Fruit fly (Drosophila melanogaster) whole organism, embryonic: ENCODE results near the gene pxb.
A peak's percentile ranks its signal among the peaks of the same experiment; 100 is the strongest.

Source experiments
- Ada2b ChIP-seq: fragments of 200-800 bp; sonication (Bioruptor generic); IDR thresholded peaks from 2 replicates; pipeline ENCODE4 v1.3.6; 2022; ENCODE audit warnings: missing biosample characterization, missing genetic modification characterization
- B-H2 ChIP-seq: fragments of 200-800 bp; sonication (Bioruptor generic); optimal IDR thresholded peaks from 2 replicates; lab custom pipeline; 2018; ENCODE audit warnings: missing biosample characterization, mild to moderate bottlenecking, missing genetic modification characterization
- CG10366 ChIP-seq: fragments of 200-800 bp; sonication (Bioruptor generic); IDR thresholded peaks from 2 replicates; pipeline ENCODE4 v1.3.6; 2022; ENCODE audit warnings: missing biosample characterization, missing genetic modification characterization
- CG10959 ChIP-seq: fragments of 200-800 bp; sonication (Bioruptor generic); IDR thresholded peaks from 2 replicates; pipeline ENCODE4 v1.3.6; 2022; ENCODE audit warnings: missing biosample characterization, missing genetic modification characterization
- CG11504 ChIP-seq: fragments of 200-800 bp; sonication (Bioruptor generic); optimal IDR thresholded peaks from 3 replicates; lab custom pipeline; 2019; ENCODE audit warnings: missing biosample characterization, mild to moderate bottlenecking, missing genetic modification characterization, moderate library complexity
- CG11560 ChIP-seq: fragments of 200-800 bp; sonication (Bioruptor generic); IDR thresholded peaks from 3 replicates; pipeline ENCODE4 v1.3.6; 2022; ENCODE audit warnings: missing biosample characterization, missing genetic modification characterization
- CG12071 ChIP-seq: fragments of 200-800 bp; sonication (Bioruptor generic); optimal IDR thresholded peaks from 3 replicates; lab custom pipeline; 2018; ENCODE audit warnings: missing biosample characterization, mild to moderate bottlenecking, missing genetic modification characterization
- CG15011 ChIP-seq: fragments of 200-800 bp; sonication (Bioruptor generic); optimal IDR thresholded peaks from 3 replicates; lab custom pipeline; 2018; ENCODE audit warnings: missing biosample characterization, mild to moderate bottlenecking, missing genetic modification characterization
- CG15073 ChIP-seq: fragments of 200-800 bp; sonication (Bioruptor generic); optimal IDR thresholded peaks from 2 replicates; lab custom pipeline; 2016; ENCODE audit warnings: missing biosample characterization, missing genetic modification characterization
- CG30403 ChIP-seq: fragments of 200-800 bp; sonication (Bioruptor generic); optimal IDR thresholded peaks from 3 replicates; lab custom pipeline; 2016; ENCODE audit warnings: missing biosample characterization, missing genetic modification characterization
- CG3281 ChIP-seq: fragments of 200-800 bp; sonication (Bioruptor generic); optimal IDR thresholded peaks from 3 replicates; lab custom pipeline; 2017; ENCODE audit warnings: missing biosample characterization, mild to moderate bottlenecking, missing genetic modification characterization
- CG3838 ChIP-seq: fragments of 200-800 bp; sonication (Bioruptor generic); optimal IDR thresholded peaks from 3 replicates; lab custom pipeline; 2016; ENCODE audit warnings: missing biosample characterization, missing genetic modification characterization
- CG4282 ChIP-seq: fragments of 200-800 bp; sonication (Bioruptor generic); optimal IDR thresholded peaks from 2 replicates; lab custom pipeline; 2016; ENCODE audit warnings: missing biosample characterization, missing genetic modification characterization
- CG6791 ChIP-seq: fragments of 200-800 bp; sonication (Bioruptor generic); IDR thresholded peaks from 3 replicates; pipeline ENCODE4 v1.3.6; 2022; ENCODE audit warnings: missing biosample characterization, missing genetic modification characterization; ENCODE audit not compliant: partially characterized antibody
- CG7745 ChIP-seq: fragments of 200-800 bp; sonication (Bioruptor generic); optimal IDR thresholded peaks from 2 replicates; lab custom pipeline; 2018; ENCODE audit warnings: missing biosample characterization, mild to moderate bottlenecking, missing genetic modification characterization, moderate library complexity
- CG7839 ChIP-seq: fragments of 200-800 bp; sonication (Bioruptor generic); optimal IDR thresholded peaks from 3 replicates; lab custom pipeline; 2018; ENCODE audit warnings: missing biosample characterization, mild to moderate bottlenecking, missing genetic modification characterization, moderate library complexity
- CG7987 ChIP-seq: fragments of 200-800 bp; sonication (Bioruptor generic); optimal IDR thresholded peaks from 2 replicates; lab custom pipeline; 2018; ENCODE audit warnings: missing biosample characterization, mild to moderate bottlenecking, missing genetic modification characterization, moderate library complexity
- CG9437 ChIP-seq: fragments of 200-800 bp; sonication (Bioruptor generic); optimal IDR thresholded peaks from 2 replicates; lab custom pipeline; 2018; ENCODE audit warnings: missing biosample characterization, mild to moderate bottlenecking, missing genetic modification characterization
- CHES-1-like ChIP-seq: fragments of 200-800 bp; sonication (Bioruptor generic); optimal IDR thresholded peaks from 2 replicates; lab custom pipeline; 2016; ENCODE audit warnings: missing biosample characterization, missing genetic modification characterization
- D19A ChIP-seq: fragments of 200-800 bp; optimal IDR thresholded peaks from 3 replicates; lab custom pipeline; 2019; ENCODE audit warnings: missing biosample characterization, mild to moderate bottlenecking, missing genetic modification characterization, moderate library complexity
- D19B ChIP-seq: fragments of 200-800 bp; sonication (Bioruptor generic); optimal IDR thresholded peaks from 2 replicates; lab custom pipeline; 2017; ENCODE audit warnings: missing biosample characterization, mild to moderate bottlenecking, missing genetic modification characterization
- Drgx ChIP-seq: fragments of 200-800 bp; sonication (Bioruptor generic); IDR thresholded peaks from 2 replicates; pipeline ENCODE4 v1.3.6; 2022; ENCODE audit warnings: missing biosample characterization, missing genetic modification characterization
- ERR ChIP-seq: fragments of 200-800 bp; sonication (Bioruptor generic); optimal IDR thresholded peaks from 2 replicates; lab custom pipeline; 2016; ENCODE audit warnings: missing biosample characterization, missing genetic modification characterization
- GATAe ChIP-seq: fragments of 200-800 bp; sonication (Bioruptor generic); conservative IDR thresholded peaks from 2 replicates; pipeline ENCODE4 v1.3.6; 2022; ENCODE audit warnings: missing biosample characterization, missing genetic modification characterization
- H15 ChIP-seq: fragments of 200-800 bp; sonication (Bioruptor generic); IDR thresholded peaks from 3 replicates; pipeline ENCODE4 v1.3.6; 2022; ENCODE audit warnings: missing biosample characterization, missing genetic modification characterization
- HLH4C ChIP-seq: fragments of 200-800 bp; sonication (Bioruptor generic); IDR thresholded peaks from 3 replicates; pipeline ENCODE4 v1.3.6; 2022; ENCODE audit warnings: missing biosample characterization, missing genetic modification characterization; ENCODE audit not compliant: partially characterized antibody
- HmgD ChIP-seq: fragments of 200-800 bp; sonication (Bioruptor generic); optimal IDR thresholded peaks from 3 replicates; lab custom pipeline; 2016; ENCODE audit warnings: missing biosample characterization, missing genetic modification characterization
- HmgZ ChIP-seq: fragments of 200-800 bp; sonication (Bioruptor generic); optimal IDR thresholded peaks from 2 replicates; lab custom pipeline; 2018; ENCODE audit warnings: missing biosample characterization, mild to moderate bottlenecking, missing genetic modification characterization
- Hr3 ChIP-seq: fragments of 200-800 bp; sonication (Bioruptor generic); optimal IDR thresholded peaks from 3 replicates; lab custom pipeline; 2016; ENCODE audit warnings: missing biosample characterization, missing genetic modification characterization
- Med ChIP-seq: fragments of 200-800 bp; sonication (Bioruptor generic); peaks from one replicate; lab custom pipeline; 2016; ENCODE audit warnings: missing biosample characterization, missing genetic modification characterization, mild to moderate bottlenecking, inconsistent platforms, moderate library complexity
- Rfx ChIP-seq: fragments of 200-800 bp; sonication (Bioruptor generic); IDR thresholded peaks from 2 replicates; pipeline ENCODE4 v1.3.6; 2022; ENCODE audit warnings: missing biosample characterization, missing genetic modification characterization
- Six4 ChIP-seq: fragments of 200-800 bp; sonication (Bioruptor generic); optimal IDR thresholded peaks from 2 replicates; lab custom pipeline; 2016; ENCODE audit warnings: missing biosample characterization, missing genetic modification characterization
- Sox100B ChIP-seq: fragments of 200-800 bp; sonication (Bioruptor generic); optimal IDR thresholded peaks from 3 replicates; lab custom pipeline; 2018; ENCODE audit warnings: missing biosample characterization, mild to moderate bottlenecking, missing genetic modification characterization
- Ssrp ChIP-seq: fragments of 200-800 bp; sonication (Bioruptor generic); optimal IDR thresholded peaks from 2 replicates; lab custom pipeline; 2018; ENCODE audit warnings: missing biosample characterization, mild to moderate bottlenecking, missing genetic modification characterization, moderate library complexity
- Stat92E ChIP-seq, 3 experiments: fragments of >200 bp in 2 of 3; fragments of 200-800 bp in 1 of 3; sonication (Bioruptor generic) in 1 of 3; optimal IDR thresholded peaks; 2 replicates each; lab custom pipeline; 2017 to 2019; ENCODE audit warnings: missing biosample characterization in 3 of 3, missing genetic modification characterization in 3 of 3, mild to moderate bottlenecking in 1 of 3, moderate library complexity in 1 of 3
- ap ChIP-seq: fragments of 200-800 bp; sonication (Bioruptor generic); IDR thresholded peaks from 2 replicates; pipeline ENCODE4 v1.3.6; 2022; ENCODE audit warnings: missing biosample characterization, missing genetic modification characterization
- bowl ChIP-seq: fragments of 200-800 bp; sonication (Bioruptor generic); IDR thresholded peaks from 2 replicates; pipeline ENCODE4 v1.3.6; 2022; ENCODE audit warnings: missing biosample characterization, missing genetic modification characterization
- chinmo ChIP-seq: fragments of 200-800 bp; sonication (Bioruptor generic); IDR thresholded peaks from 4 replicates; pipeline ENCODE4 v1.3.6; 2022; ENCODE audit warnings: missing biosample characterization, missing genetic modification characterization; ENCODE audit not compliant: partially characterized antibody
- dpn ChIP-seq, 2 experiments: fragments of 200-800 bp; sonication (Bioruptor generic); optimal IDR thresholded peaks; 3 replicates each; lab custom pipeline; 2016; ENCODE audit warnings: missing biosample characterization in 2 of 2, missing genetic modification characterization in 2 of 2
- ftz-f1 ChIP-seq: fragments of 200-800 bp; sonication (Bioruptor generic); optimal IDR thresholded peaks from 2 replicates; lab custom pipeline; 2016; ENCODE audit warnings: missing biosample characterization, missing genetic modification characterization
- ken ChIP-seq: fragments of 200-800 bp; sonication (Bioruptor generic); IDR thresholded peaks from 3 replicates; pipeline ENCODE4 v1.3.6; 2022; ENCODE audit warnings: missing biosample characterization, missing genetic modification characterization
- peb ChIP-seq: fragments of 200-800 bp; sonication (Bioruptor generic); IDR thresholded peaks from 2 replicates; pipeline ENCODE4 v1.3.6; 2022; ENCODE audit warnings: missing biosample characterization, missing genetic modification characterization
- schlank ChIP-seq: fragments of 200-800 bp; sonication (Bioruptor generic); optimal IDR thresholded peaks from 2 replicates; lab custom pipeline; 2018; ENCODE audit warnings: missing biosample characterization, mild to moderate bottlenecking, missing genetic modification characterization
- slp2 ChIP-seq: fragments of 200-800 bp; sonication (Bioruptor generic); optimal IDR thresholded peaks from 2 replicates; lab custom pipeline; 2016; ENCODE audit warnings: missing biosample characterization, missing genetic modification characterization
- tgo ChIP-seq: fragments of 200-800 bp; sonication (Bioruptor generic); IDR thresholded peaks from 3 replicates; pipeline ENCODE4 v1.3.6; 2022; ENCODE audit warnings: missing biosample characterization, missing genetic modification characterization
- tx ChIP-seq: fragments of 200-800 bp; sonication (Bioruptor generic); optimal IDR thresholded peaks from 2 replicates; lab custom pipeline; 2016; ENCODE audit warnings: missing biosample characterization, missing genetic modification characterization
- unpg ChIP-seq: fragments of 200-800 bp; sonication (Bioruptor generic); optimal IDR thresholded peaks from 3 replicates; lab custom pipeline; 2018; ENCODE audit warnings: missing biosample characterization, mild to moderate bottlenecking, missing genetic modification characterization, moderate library complexity
- vvl ChIP-seq: fragments of 200-800 bp; sonication (Bioruptor generic); IDR thresholded peaks from 2 replicates; pipeline ENCODE4 v1.3.6; 2022; ENCODE audit warnings: missing biosample characterization, missing genetic modification characterization
- wek ChIP-seq: fragments of 200-800 bp; sonication (Bioruptor generic); optimal IDR thresholded peaks from 3 replicates; lab custom pipeline; 2018; ENCODE audit warnings: missing biosample characterization, mild to moderate bottlenecking, missing genetic modification characterization, moderate library complexity

pxb gene

dm6 chr3R:15676186-15677073 lies 10.4 kb downstream of the pxb start (continued):
- TF ChIP-seq CG10366 (peak; percentile 47), CG3838 (GFP tag; lab: Kevin White, UChicago) (peak; percentile 46), HmgD (GFP tag; lab: Kevin White, UChicago) (no peak), CG6791 (GFP tag; lab: Robert Waterston, UW) (no peak), Med (peak; percentile 48), HmgZ (tag; lab: Kevin White, UChicago) (peak; percentile 16), CG12071 (no peak), HLH4C (no peak), peb (GFP tag; lab: Robert Waterston, UW) (0 out of 2 replicates have a peak, but pooled peaks have one; percentile 18), Six4 (GFP tag; lab: Kevin White, UChicago) (no peak), CG7987 (no peak), CG30403 (peak; percentile 54), D19A (tag; lab: Kevin White, UChicago) (peak; percentile 34), Ssrp (tag; lab: Kevin White, UChicago) (peak; percentile 27), vvl (peak; percentile 40; the same call in 1 of the 2 replicates), Sox100B (GFP tag; lab: Kevin White, UChicago) (peak; percentile 27), CG7745 (tag; lab: Kevin White, UChicago) (peak; percentile 78), CG11560 (no peak), Stat92E (GFP tag; optimal IDR thresholded peaks at IDR 0.05; lab: Kevin White, UChicago) (no peak), ftz-f1 (GFP tag; lab: Kevin White, UChicago) (no peak), ERR (GFP tag; lab: Kevin White, UChicago) (no peak), CG7839 (peak; percentile 49), slp2 (GFP tag; lab: Kevin White, UChicago) (peak; percentile 31), GATAe (GFP tag; lab: Robert Waterston, UW) (no peak), schlank (tag; lab: Kevin White, UChicago) (no peak), ken (peak; percentile 39; the same call in 1 of the 3 replicates), CHES-1-like (no peak), tx (GFP tag; lab: Kevin White, UChicago) (no peak), H15 (GFP tag; lab: Robert Waterston, UW) (peak; percentile 52; the same call in 2 of the 3 replicates), ap (GFP tag; lab: Robert Waterston, UW) (peak; percentile 43; the same call in 1 of the 2 replicates), CG15011 (no peak), Drgx (GFP tag; lab: Robert Waterston, UW) (peak; percentile 26; the same call in 1 of the 2 replicates), CG9437 (GFP tag; lab: Kevin White, UChicago) (peak; percentile 14), CG11504 (tag; lab: Kevin White, UChicago) (peak; percentile 36), unpg (GFP tag; lab: Kevin White, UChicago) (peak; percentile 64), CG10959 (no peak; the same call in 1 of the 2 replicates), D19B (no peak), wek (GFP tag; lab: Kevin White, UChicago) (peak; percentile 41), tgo (GFP tag; lab: Robert Waterston, UW) (peak; percentile 47; the same call in 2 of the 3 replicates), Ada2b (GFP tag; lab: Robert Waterston, UW) (peak; percentile 49), Hr3 (GFP tag; lab: Kevin White, UChicago) (peak; percentile 56), CG3281 (GFP tag; lab: Kevin White, UChicago) (no peak), dpn (GFP tag; optimal IDR thresholded peaks at IDR 0.05; lab: Kevin White, UChicago) (peak; percentile 1 to 39), B-H2 (no peak), chinmo (no peak), bowl (GFP tag; lab: Robert Waterston, UW) (no peak), Rfx (GFP tag; lab: Robert Waterston, UW) (no peak), CG15073 (GFP tag; lab: Kevin White, UChicago) (no peak), CG4282 (GFP tag; lab: Kevin White, UChicago) (no peak)
